Worm (Caenorhabditis elegans): Measurements from ENCODE around the gene srw-101.

DNA sequence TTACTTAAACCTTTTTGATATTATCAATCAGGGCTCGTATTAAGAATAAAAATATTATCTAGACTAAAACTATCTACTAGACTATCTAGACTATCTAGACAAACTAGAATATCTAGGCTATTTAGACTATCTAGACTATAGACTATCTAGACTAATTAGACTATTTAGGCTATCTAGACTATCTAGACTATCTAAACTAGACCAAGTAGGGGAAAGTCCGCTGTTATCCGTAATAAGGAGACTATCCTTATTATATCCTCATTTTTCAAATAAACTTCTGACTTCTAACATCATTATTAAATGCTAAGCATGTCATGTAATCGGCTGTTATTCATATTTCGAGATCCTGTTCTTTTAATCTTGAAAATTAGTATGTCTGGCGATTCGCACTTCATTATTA is at the start of gene srw-101:
- TF ChIP-seq flt-1 (GFP tag; IDR thresholded peaks at IDR 0.05) (no peak), ztf-29 (GFP tag; IDR thresholded peaks at IDR 0.05) (no peak), T22C8.4 (GFP tag; IDR thresholded peaks at IDR 0.05) (no peak), med-1 (GFP tag; optimal IDR thresholded peaks at IDR 0.05; ENCODE audit: insufficient read depth) (no peak), ztf-23 (GFP tag; IDR thresholded peaks at IDR 0.05) (no peak)

Measured in whole organism, midembryonic.